Worm (Caenorhabditis elegans): ENCODE data around the gene asns-1.

Gene asns-1

ce11 chrV:8500348-8500747 lies 45.6 kb upstream of the asns-1 start (continued):
- TF ChIP-seq tbx-2 (tag; optimal IDR thresholded peaks at IDR 0.05) (peak; percentile 93), snpc-4 (tag; optimal IDR thresholded peaks at IDR 0.05) (peak; percentile 100), nhr-84 (tag; optimal IDR thresholded peaks at IDR 0.05) (peak; percentile 79), hlh-4 (tag; optimal IDR thresholded peaks at IDR 0.05) (peak; percentile 25), F16B12.6 (tag; optimal IDR thresholded peaks at IDR 0.05) (peak; percentile 55), C34B4.2 (tag; optimal IDR thresholded peaks at IDR 0.05) (peak; percentile 78), ceh-88 (GFP tag; IDR thresholded peaks at IDR 0.05) (peak; percentile 85), mdl-1 (tag; optimal IDR thresholded peaks at IDR 0.05) (peak; percentile 24 to 81), nhr-47 (tag; optimal IDR thresholded peaks at IDR 0.05) (peak; percentile 97), snu-23 (GFP tag; optimal IDR thresholded peaks at IDR 0.05) (peak; percentile 96), C16A3.4 (tag; optimal IDR thresholded peaks at IDR 0.05) (peak; percentile 89), ces-1 (GFP tag; optimal IDR thresholded peaks at IDR 0.05) (peak; percentile 55), egl-13 (tag; optimal IDR thresholded peaks at IDR 0.05) (peak; percentile 89), dpl-1 (GFP tag; optimal IDR thresholded peaks at IDR 0.05) (peak; percentile 39 to 74 (median 72)), efl-3 (GFP tag; optimal IDR thresholded peaks at IDR 0.05) (peak; percentile 99), ceh-63 (GFP tag; optimal IDR thresholded peaks at IDR 0.05) (peak; percentile 2), sox-4 (tag; optimal IDR thresholded peaks at IDR 0.05) (peak; percentile 90), ceh-82 (tag; optimal IDR thresholded peaks at IDR 0.05) (peak; percentile 89 to 98 (median 96)), pax-3 (tag; optimal IDR thresholded peaks at IDR 0.05) (peak; percentile 85), zag-1 (tag; optimal IDR thresholded peaks at IDR 0.05) (no peak), fkh-4 (tag; optimal IDR thresholded peaks at IDR 0.05; ENCODE audit: borderline replicate concordance) (peak; percentile 66), nhr-11 (tag; optimal IDR thresholded peaks at IDR 0.05) (peak; percentile 67), ceh-8 (GFP tag; optimal IDR thresholded peaks at IDR 0.05) (peak; percentile 96), skn-1 (tag; optimal IDR thresholded peaks at IDR 0.05) (peak; percentile 62), irx-1 (tag; optimal IDR thresholded peaks at IDR 0.05) (peak; percentile 91), mef-2 (tag; optimal IDR thresholded peaks at IDR 0.05) (peak; percentile 79), ama-1 (optimal IDR thresholded peaks at IDR 0.05) (peak; percentile 59), ztf-11 (tag; optimal IDR thresholded peaks at IDR 0.05) (peak in 1 of 2 experiments; percentile 90), lin-39 (tag; optimal IDR thresholded peaks at IDR 0.05) (peak; percentile 90), unc-130 (tag; optimal IDR thresholded peaks at IDR 0.05) (peak; percentile 98), ets-5 (GFP tag; IDR thresholded peaks at IDR 0.05) (0 out of 2 replicates have a peak, but pooled peaks have one; percentile 20), nhr-90 (tag; optimal IDR thresholded peaks at IDR 0.05; ENCODE audit: poor library complexity) (peak; percentile 97), hpl-2 (GFP tag; optimal IDR thresholded peaks at IDR 0.05) (peak; percentile 59), aha-1 (tag; optimal IDR thresholded peaks at IDR 0.05) (peak; percentile 68), nhr-19 (GFP tag; conservative IDR thresholded peaks at IDR 0.05) (peak; percentile 95), lsy-2 (tag; optimal IDR thresholded peaks at IDR 0.05) (peak; percentile 68 to 88), zip-4 (GFP tag; optimal IDR thresholded peaks at IDR 0.05) (peak; percentile 86), elt-2 (tag; optimal IDR thresholded peaks at IDR 0.05) (peak; percentile 92), ceh-90 (tag; optimal IDR thresholded peaks at IDR 0.05) (peak; percentile 59), egl-27 (tag; optimal IDR thresholded peaks at IDR 0.05) (peak in 1 of 2 experiments; percentile 34)

ce11 chrV:8507324-8507723 lies 38.6 kb upstream of the asns-1 start, which contains the start of gene ZK994.6:
TSS of gene ZK994.6 (minus strand) at chrV:8507424.
- TF ChIP-seq nhr-47 (tag; optimal IDR thresholded peaks at IDR 0.05): no peak
- TF ChIP-seq nhr-237 (tag; optimal IDR thresholded peaks at IDR 0.05): no peak
- no peak for TF ChIP-seq egl-27 (tag; optimal IDR thresholded peaks at IDR 0.05)
- no peak for TF ChIP-seq nhr-76 (tag; optimal IDR thresholded peaks at IDR 0.05)
- TF ChIP-seq nhr-77 (tag; optimal IDR thresholded peaks at IDR 0.05): no peak
- TF ChIP-seq ceh-90 (tag; optimal IDR thresholded peaks at IDR 0.05): no peak
- no peak for TF ChIP-seq efl-1 (optimal IDR thresholded peaks at IDR 0.05)
- TF ChIP-seq efl-1 (GFP tag; optimal IDR thresholded peaks at IDR 0.05 in 1 of 2): peak in 1 of 2 experiments; percentile 5
- TF ChIP-seq fkh-8 (tag; optimal IDR thresholded peaks at IDR 0.05): peak; percentile 41
- no peak for TF ChIP-seq dpl-1 (GFP tag; optimal IDR thresholded peaks at IDR 0.05)
- no peak for TF ChIP-seq lir-3 (tag; optimal IDR thresholded peaks at IDR 0.05; ENCODE audit: poor library complexity)
